Fruit fly (Drosophila melanogaster) whole organism, embryonic: ENCODE results near the gene eIF4E6.

ENCODE experiments used
- Aef1 ChIP-seq: fragments of 200-800 bp; sonication (Bioruptor generic); IDR thresholded peaks from 3 replicates; pipeline ENCODE4 v1.3.6; 2022; ENCODE audit warnings: missing biosample characterization, missing genetic modification characterization
- Blimp-1 ChIP-seq: fragments of 200-800 bp; sonication (Bioruptor generic); optimal IDR thresholded peaks from 3 replicates; lab custom pipeline; 2018; ENCODE audit warnings: missing biosample characterization, missing genetic modification characterization, mild to moderate bottlenecking, moderate library complexity, missing genetic modification reagents
- CG10267 ChIP-seq: fragments of 200-800 bp; sonication (Bioruptor generic); optimal IDR thresholded peaks from 2 replicates; lab custom pipeline; 2018; ENCODE audit warnings: missing biosample characterization, mild to moderate bottlenecking, missing genetic modification characterization, moderate library complexity
- CG10431 ChIP-seq: fragments of 200-800 bp; sonication (Bioruptor generic); optimal IDR thresholded peaks from 3 replicates; lab custom pipeline; 2018; ENCODE audit warnings: missing biosample characterization, mild to moderate bottlenecking, missing genetic modification characterization
- CG10654 ChIP-seq: fragments of 200-800 bp; sonication (Bioruptor generic); optimal IDR thresholded peaks from 2 replicates; lab custom pipeline; 2016; ENCODE audit warnings: missing biosample characterization, missing genetic modification characterization
- CG11456 ChIP-seq: fragments of 200-800 bp; sonication (Bioruptor generic); IDR thresholded peaks from 3 replicates; pipeline ENCODE4 v1.3.6; 2022; ENCODE audit warnings: missing biosample characterization, missing genetic modification characterization
- CG11560 ChIP-seq: fragments of 200-800 bp; sonication (Bioruptor generic); IDR thresholded peaks from 3 replicates; pipeline ENCODE4 v1.3.6; 2022; ENCODE audit warnings: missing biosample characterization, missing genetic modification characterization
- CG13624 ChIP-seq: fragments of 200-800 bp; sonication (Bioruptor generic); optimal IDR thresholded peaks from 2 replicates; lab custom pipeline; 2016; ENCODE audit warnings: missing biosample characterization, missing genetic modification characterization
- CG15269 ChIP-seq: fragments of 200-800 bp; sonication (Bioruptor generic); optimal IDR thresholded peaks from 2 replicates; lab custom pipeline; 2018; ENCODE audit warnings: missing biosample characterization, mild to moderate bottlenecking, missing genetic modification characterization, moderate library complexity
- CG15479 ChIP-seq: fragments of 200-800 bp; sonication (Bioruptor generic); optimal IDR thresholded peaks from 3 replicates; lab custom pipeline; 2019; ENCODE audit warnings: missing biosample characterization, mild to moderate bottlenecking, missing genetic modification characterization, moderate library complexity
- CG16813 ChIP-seq: fragments of 200-800 bp; sonication (Bioruptor generic); IDR thresholded peaks from 3 replicates; pipeline ENCODE4 v1.3.6; 2022; ENCODE audit warnings: missing biosample characterization, missing genetic modification characterization; ENCODE audit not compliant: partially characterized antibody
- CG17612 ChIP-seq: fragments of 200-800 bp; sonication (Bioruptor generic); IDR thresholded peaks from 2 replicates; pipeline ENCODE4 v1.3.6; 2022; ENCODE audit warnings: missing biosample characterization, missing genetic modification characterization
- CG18262 ChIP-seq: fragments of 200-800 bp; optimal IDR thresholded peaks from 3 replicates; lab custom pipeline; 2019; ENCODE audit warnings: missing biosample characterization, mild to moderate bottlenecking, missing genetic modification characterization, moderate library complexity
- CG2202 ChIP-seq: fragments of 200-800 bp; sonication (Bioruptor generic); optimal IDR thresholded peaks from 2 replicates; lab custom pipeline; 2018; ENCODE audit warnings: missing biosample characterization, mild to moderate bottlenecking, missing genetic modification characterization
- CG30020 ChIP-seq: fragments of 200-800 bp; optimal IDR thresholded peaks from 2 replicates; lab custom pipeline; 2019; ENCODE audit warnings: missing biosample characterization, mild to moderate bottlenecking, missing genetic modification characterization, moderate library complexity
- CG32532 ChIP-seq: fragments of 200-800 bp; sonication (Bioruptor generic); IDR thresholded peaks from 2 replicates; pipeline ENCODE4 v1.3.6; 2022; ENCODE audit warnings: missing biosample characterization, missing genetic modification characterization
- CG34422 ChIP-seq: fragments of 200-800 bp; sonication (Bioruptor generic); IDR thresholded peaks from 3 replicates; pipeline ENCODE4 v1.3.6; 2022; ENCODE audit warnings: missing biosample characterization, missing genetic modification characterization
- CG43689 ChIP-seq: fragments of 200-800 bp; sonication (Bioruptor generic); IDR thresholded peaks from 2 replicates; pipeline ENCODE4 v1.3.6; 2022; ENCODE audit warnings: missing biosample characterization, missing genetic modification characterization
- CG6654 ChIP-seq: fragments of 200-800 bp; sonication (Bioruptor generic); optimal IDR thresholded peaks from 2 replicates; lab custom pipeline; 2017; ENCODE audit warnings: missing biosample characterization, mild to moderate bottlenecking, missing genetic modification characterization
- CG7786 ChIP-seq: fragments of 200-800 bp; sonication (Bioruptor generic); optimal IDR thresholded peaks from 2 replicates; lab custom pipeline; 2016; ENCODE audit warnings: missing biosample characterization, missing genetic modification characterization
- CG9437 ChIP-seq: fragments of 200-800 bp; sonication (Bioruptor generic); optimal IDR thresholded peaks from 2 replicates; lab custom pipeline; 2018; ENCODE audit warnings: missing biosample characterization, mild to moderate bottlenecking, missing genetic modification characterization
- CG9727 ChIP-seq: fragments of 200-800 bp; sonication (Bioruptor generic); optimal IDR thresholded peaks from 3 replicates; lab custom pipeline; 2017; ENCODE audit warnings: missing biosample characterization, mild to moderate bottlenecking, missing genetic modification characterization
- CrebB ChIP-seq: fragments of 200-800 bp; sonication (Bioruptor generic); optimal IDR thresholded peaks from 3 replicates; lab custom pipeline; 2018; ENCODE audit warnings: missing biosample characterization, mild to moderate bottlenecking, missing genetic modification characterization
- Drgx ChIP-seq: fragments of 200-800 bp; sonication (Bioruptor generic); IDR thresholded peaks from 2 replicates; pipeline ENCODE4 v1.3.6; 2022; ENCODE audit warnings: missing biosample characterization, missing genetic modification characterization
- Fer1 ChIP-seq: fragments of 200-800 bp; sonication (Bioruptor generic); optimal IDR thresholded peaks from 2 replicates; lab custom pipeline; 2017; ENCODE audit warnings: missing biosample characterization, mild to moderate bottlenecking, missing genetic modification characterization
- HHEX ChIP-seq: fragments of 200-800 bp; sonication (Bioruptor generic); optimal IDR thresholded peaks from 3 replicates; lab custom pipeline; 2017; ENCODE audit warnings: missing biosample characterization, mild to moderate bottlenecking, missing genetic modification characterization, missing genetic modification reagents
- Hmx ChIP-seq: fragments of 200-800 bp; sonication (Bioruptor generic); optimal IDR thresholded peaks from 2 replicates; lab custom pipeline; 2016; ENCODE audit warnings: missing biosample characterization, missing genetic modification characterization
- Med ChIP-seq: fragments of 200-800 bp; sonication (Bioruptor generic); peaks from one replicate; lab custom pipeline; 2016; ENCODE audit warnings: missing biosample characterization, missing genetic modification characterization, mild to moderate bottlenecking, inconsistent platforms, moderate library complexity
- cg ChIP-seq: fragments of 200-800 bp; sonication (Bioruptor generic); optimal IDR thresholded peaks from 3 replicates; lab custom pipeline; 2019; ENCODE audit warnings: missing biosample characterization, mild to moderate bottlenecking, missing genetic modification characterization, moderate library complexity
- chinmo ChIP-seq: fragments of 200-800 bp; sonication (Bioruptor generic); IDR thresholded peaks from 4 replicates; pipeline ENCODE4 v1.3.6; 2022; ENCODE audit warnings: missing biosample characterization, missing genetic modification characterization; ENCODE audit not compliant: partially characterized antibody
- corto ChIP-seq: fragments of 200-800 bp; sonication (Bioruptor generic); optimal IDR thresholded peaks from 2 replicates; lab custom pipeline; 2016; ENCODE audit warnings: missing biosample characterization, mild to moderate bottlenecking, missing genetic modification characterization, moderate library complexity
- crc ChIP-seq: fragments of 200-800 bp; sonication (Bioruptor generic); optimal IDR thresholded peaks from 2 replicates; lab custom pipeline; 2016; ENCODE audit warnings: missing biosample characterization, missing genetic modification characterization
- da ChIP-seq: fragments of 200-800 bp; sonication (Bioruptor generic); optimal IDR thresholded peaks from 2 replicates; lab custom pipeline; 2016; ENCODE audit warnings: missing biosample characterization, missing genetic modification characterization
- danr ChIP-seq: fragments of 200-800 bp; sonication (Bioruptor generic); IDR thresholded peaks from 2 replicates; pipeline ENCODE4 v1.3.6; 2022; ENCODE audit warnings: missing biosample characterization, missing genetic modification characterization
- dmrt99B ChIP-seq: fragments of 200-800 bp; sonication (Bioruptor generic); optimal IDR thresholded peaks from 2 replicates; lab custom pipeline; 2018; ENCODE audit warnings: missing biosample characterization, mild to moderate bottlenecking, missing genetic modification characterization, moderate library complexity
- en ChIP-seq: fragments of 200-800 bp; sonication (Bioruptor generic); optimal IDR thresholded peaks from 2 replicates; lab custom pipeline; 2016; ENCODE audit warnings: missing biosample characterization, missing genetic modification characterization
- grau ChIP-seq: fragments of 200-800 bp; optimal IDR thresholded peaks from 3 replicates; lab custom pipeline; 2019; ENCODE audit warnings: missing biosample characterization, mild to moderate bottlenecking, missing genetic modification characterization, moderate library complexity
- hb ChIP-seq: fragments of 200-800 bp; sonication (Bioruptor generic); IDR thresholded peaks from 3 replicates; pipeline ENCODE4 v1.3.6; 2022; ENCODE audit warnings: missing biosample characterization, missing genetic modification characterization; ENCODE audit not compliant: partially characterized antibody
- lilli ChIP-seq: fragments of 200-800 bp; sonication (Bioruptor generic); optimal IDR thresholded peaks from 3 replicates; lab custom pipeline; 2016; ENCODE audit warnings: missing biosample characterization, missing genetic modification characterization
- oc ChIP-seq: fragments of 200-800 bp; sonication (Bioruptor generic); optimal IDR thresholded peaks from 2 replicates; lab custom pipeline; 2018; ENCODE audit warnings: missing biosample characterization, mild to moderate bottlenecking, missing genetic modification characterization, moderate library complexity
- onecut ChIP-seq: fragments of 200-800 bp; sonication (Bioruptor generic); IDR thresholded peaks from 2 replicates; pipeline ENCODE4 v1.3.6; 2022; ENCODE audit warnings: missing biosample characterization, missing genetic modification characterization
- org-1 ChIP-seq: fragments of 200-800 bp; sonication (Bioruptor generic); optimal IDR thresholded peaks from 2 replicates; lab custom pipeline; 2017; ENCODE audit warnings: missing biosample characterization, missing genetic modification characterization
- pb ChIP-seq: fragments of 200-800 bp; sonication (Bioruptor generic); optimal IDR thresholded peaks from 3 replicates; lab custom pipeline; 2016; ENCODE audit warnings: missing biosample characterization, missing genetic modification characterization
- pfk ChIP-seq: fragments of 200-800 bp; sonication (Bioruptor generic); optimal IDR thresholded peaks from 2 replicates; lab custom pipeline; 2018; ENCODE audit warnings: missing biosample characterization, mild to moderate bottlenecking, missing genetic modification characterization, moderate library complexity
- sima ChIP-seq: fragments of 200-800 bp; sonication (Bioruptor generic); optimal IDR thresholded peaks from 2 replicates; lab custom pipeline; 2016; ENCODE audit warnings: missing biosample characterization, missing genetic modification characterization
- stwl ChIP-seq: fragments of 200-800 bp; sonication (Bioruptor generic); optimal IDR thresholded peaks from 3 replicates; lab custom pipeline; 2018; ENCODE audit warnings: missing biosample characterization, mild to moderate bottlenecking, missing genetic modification characterization, moderate library complexity
- usp ChIP-seq: fragments of >200 bp; optimal IDR thresholded peaks from 2 replicates; lab custom pipeline; 2017; ENCODE audit warnings: missing biosample characterization, missing genetic modification characterization
- wek ChIP-seq: fragments of 200-800 bp; sonication (Bioruptor generic); optimal IDR thresholded peaks from 3 replicates; lab custom pipeline; 2018; ENCODE audit warnings: missing biosample characterization, mild to moderate bottlenecking, missing genetic modification characterization, moderate library complexity
- yki ChIP-seq: fragments of >200 bp; optimal IDR thresholded peaks from 3 replicates; lab custom pipeline; 2018
- zf30C ChIP-seq: fragments of 200-800 bp; sonication (Bioruptor generic); optimal IDR thresholded peaks from 3 replicates; lab custom pipeline; 2018; ENCODE audit warnings: missing biosample characterization, mild to moderate bottlenecking, missing genetic modification characterization

Gene eIF4E6

DNA sequence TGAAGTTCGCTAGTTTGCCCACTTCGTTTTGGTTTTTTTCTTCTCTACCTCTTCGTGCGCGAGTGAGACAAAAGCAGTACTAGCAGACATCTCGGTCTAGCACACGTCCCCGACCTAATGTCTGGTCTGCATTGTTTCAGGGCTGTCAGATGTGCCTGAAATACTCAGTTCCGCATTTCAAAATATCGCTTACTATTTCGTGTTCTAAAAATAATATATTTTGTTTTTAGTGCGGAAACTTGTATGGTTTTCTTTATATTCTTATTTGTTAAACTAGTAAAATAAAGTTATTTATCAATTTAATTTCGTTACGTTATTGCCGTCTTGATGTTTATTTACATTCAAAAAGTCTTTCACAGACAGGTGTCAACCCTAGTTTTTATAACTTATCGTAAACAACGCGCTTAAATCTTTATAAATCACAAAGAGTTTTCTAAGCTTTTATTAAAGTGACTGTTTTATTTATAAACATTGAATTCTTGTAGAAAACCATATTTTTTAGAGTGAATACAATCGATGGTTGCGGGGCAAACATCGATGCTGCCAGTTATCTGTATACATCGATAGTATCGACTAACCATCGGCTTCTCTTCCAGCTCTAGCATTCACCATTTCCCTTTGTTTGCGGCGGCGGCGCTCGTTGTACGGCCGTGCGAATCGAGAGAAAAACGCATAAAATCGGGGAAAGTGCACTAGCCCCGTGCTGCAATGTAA, 36.4 kb upstream of the eIF4E6 start (continued):
- TF ChIP-seq CrebB (tag; lab: Kevin White, UChicago) (no peak), CG10654 (GFP tag; lab: Kevin White, UChicago) (peak; percentile 41), danr (GFP tag; lab: Robert Waterston, UW) (no peak), Fer1 (GFP tag; lab: Kevin White, UChicago) (peak; percentile 61), Aef1 (no peak), lilli (GFP tag; lab: Kevin White, UChicago) (peak; percentile 72), CG16813 (GFP tag; lab: Robert Waterston, UW) (no peak), Blimp-1 (peak; percentile 69), Med (GFP tag; lab: Kevin White, UChicago) (peak; percentile 89), CG9437 (GFP tag; lab: Kevin White, UChicago) (peak; percentile 81), Drgx (GFP tag; lab: Robert Waterston, UW) (no peak), da (GFP tag; lab: Kevin White, UChicago) (peak; percentile 41), grau (peak; percentile 82), stwl (tag; lab: Kevin White, UChicago) (peak; percentile 22), CG34422 (no peak), pb (GFP tag; lab: Kevin White, UChicago) (no peak), CG6654 (GFP tag; lab: Kevin White, UChicago) (peak; percentile 23), onecut (GFP tag; lab: Robert Waterston, UW) (no peak; the same call in 1 of the 2 replicates), usp (GFP tag; lab: Kevin White, UChicago) (no peak), crc (GFP tag; lab: Kevin White, UChicago) (no peak), corto (GFP tag; lab: Kevin White, UChicago) (no peak), dmrt99B (tag; lab: Kevin White, UChicago) (peak; percentile 74), en (no peak), CG15479 (no peak), CG17612 (GFP tag; lab: Robert Waterston, UW) (no peak), CG13624 (GFP tag; lab: Kevin White, UChicago) (peak; percentile 59), HHEX (GFP tag; lab: Kevin White, UChicago) (peak; percentile 57), CG32532 (no peak), sima (GFP tag; lab: Kevin White, UChicago) (no peak), CG43689 (GFP tag; lab: Robert Waterston, UW) (no peak), CG2202 (tag; lab: Kevin White, UChicago) (no peak), CG30020 (peak; percentile 36), CG7786 (GFP tag; lab: Kevin White, UChicago) (peak; percentile 16), wek (no peak), CG18262 (tag; lab: Kevin White, UChicago) (peak; percentile 84), chinmo (no peak), CG15269 (tag; lab: Kevin White, UChicago) (peak; percentile 87), pfk (GFP tag; lab: Kevin White, UChicago) (no peak), hb (no peak), CG10267 (peak; percentile 80), CG11560 (no peak), CG9727 (GFP tag; lab: Kevin White, UChicago) (peak; percentile 83), zf30C (GFP tag; lab: Kevin White, UChicago) (no peak), CG11456 (GFP tag; lab: Robert Waterston, UW) (no peak), oc (peak; percentile 13), CG10431 (GFP tag; lab: Kevin White, UChicago) (peak; percentile 68), Hmx (GFP tag; lab: Kevin White, UChicago) (no peak), org-1 (peak; percentile 49), yki (lab: Kevin White, UChicago) (no peak), cg (no peak)
